Worm (Caenorhabditis elegans) whole organism, L3 larva: ENCODE data around the gene D1014.4.

ENCODE experiments used
- R02D3.7 ChIP-seq: fragments of 150-350 bp; optimal IDR thresholded peaks from 2 replicates; lab custom pipeline; 2014; ENCODE audit warnings: missing biosample characterization, missing genetic modification characterization
- ZK546.5 ChIP-seq: sonication (generic microtip); optimal IDR thresholded peaks from 2 replicates; lab custom pipeline; 2017; ENCODE audit warnings: missing biosample characterization, missing genetic modification characterization
- aly-2 ChIP-seq: fragments of 150-350 bp; optimal IDR thresholded peaks from 2 replicates; lab custom pipeline; 2014; ENCODE audit warnings: missing biosample characterization, missing genetic modification characterization
- ama-1 ChIP-seq: fragments of 150-350 bp; optimal IDR thresholded peaks from 2 replicates; lab custom pipeline; 2018
- ceh-16 ChIP-seq: sonication (generic microtip); optimal IDR thresholded peaks from 2 replicates; lab custom pipeline; 2017; ENCODE audit warnings: missing biosample characterization, missing genetic modification characterization
- ceh-28 ChIP-seq: fragments of 150-350 bp; optimal IDR thresholded peaks from 2 replicates; lab custom pipeline; 2014; ENCODE audit warnings: missing biosample characterization, missing genetic modification reagents, missing genetic modification characterization
- ceh-82 ChIP-seq: fragments of 150-350 bp; optimal IDR thresholded peaks from 2 replicates; lab custom pipeline; 2014; ENCODE audit warnings: missing biosample characterization, missing genetic modification characterization
- daf-12 ChIP-seq: fragments of 150-350 bp; optimal IDR thresholded peaks from 2 replicates; lab custom pipeline; 2014; ENCODE audit warnings: missing biosample characterization, missing genetic modification reagents, missing genetic modification characterization
- elt-2 ChIP-seq: sonication (generic microtip); optimal IDR thresholded peaks from 2 replicates; lab custom pipeline; 2016; ENCODE audit warnings: missing genetic modification reagents, mild to moderate bottlenecking, missing genetic modification characterization, missing compliant biosample characterization
- elt-3 ChIP-seq, 3 experiments: fragments of 150-350 bp in 1 of 3; sonication (generic microtip) in 2 of 3; optimal IDR thresholded peaks; 2 replicates in 2 of 3; 4 replicates in 1 of 3; lab custom pipeline; 2014 to 2017; ENCODE audit warnings: missing biosample characterization in 3 of 3, missing genetic modification characterization in 3 of 3
- eor-1 ChIP-seq, 2 experiments: fragments of 150-350 bp; optimal IDR thresholded peaks; 2 replicates each; lab custom pipeline; 2014 to 2018; ENCODE audit warnings: missing biosample characterization in 2 of 2, missing genetic modification characterization in 2 of 2
- fkh-10 ChIP-seq: sonication (generic microtip); optimal IDR thresholded peaks from 2 replicates; lab custom pipeline; 2017; ENCODE audit warnings: missing biosample characterization, missing genetic modification reagents, missing genetic modification characterization
- fkh-2 ChIP-seq: fragments of 150-350 bp; optimal IDR thresholded peaks from 2 replicates; lab custom pipeline; 2014; ENCODE audit warnings: missing biosample characterization, missing genetic modification reagents, missing genetic modification characterization
- fos-1 ChIP-seq: fragments of 150-350 bp; optimal IDR thresholded peaks from 2 replicates; lab custom pipeline; 2014; ENCODE audit warnings: missing biosample characterization, missing genetic modification characterization
- hmg-11 ChIP-seq: sonication (generic microtip); optimal IDR thresholded peaks from 2 replicates; lab custom pipeline; 2016; ENCODE audit warnings: missing genetic modification characterization, missing compliant biosample characterization
- jun-1 ChIP-seq: fragments of 150-350 bp; optimal IDR thresholded peaks from 2 replicates; lab custom pipeline; 2014; ENCODE audit warnings: missing biosample characterization, missing genetic modification reagents, missing genetic modification characterization
- lin-15B ChIP-seq: fragments of 150-350 bp; optimal IDR thresholded peaks from 2 replicates; lab custom pipeline; 2014; ENCODE audit warnings: missing biosample characterization, missing genetic modification characterization
- lin-39 ChIP-seq: fragments of 150-350 bp; optimal IDR thresholded peaks from 2 replicates; lab custom pipeline; 2018; ENCODE audit warnings: missing biosample characterization, missing genetic modification reagents, missing genetic modification characterization
- lsy-12 ChIP-seq: sonication (generic microtip); optimal IDR thresholded peaks from 2 replicates; lab custom pipeline; 2016; ENCODE audit warnings: mild to moderate bottlenecking, missing genetic modification characterization, missing compliant biosample characterization
- mdl-1 ChIP-seq: fragments of 150-350 bp; optimal IDR thresholded peaks from 2 replicates; lab custom pipeline; 2014; ENCODE audit warnings: missing biosample characterization, missing genetic modification characterization
- mml-1 ChIP-seq: fragments of 150-350 bp; sonication (generic microtip); optimal IDR thresholded peaks from 3 replicates; lab custom pipeline; 2014; ENCODE audit warnings: missing biosample characterization, missing genetic modification characterization
- nhr-23 ChIP-seq: fragments of 150-350 bp; optimal IDR thresholded peaks from 2 replicates; lab custom pipeline; 2014; ENCODE audit warnings: missing biosample characterization, missing genetic modification reagents, missing genetic modification characterization
- nhr-25 ChIP-seq: sonication (generic microtip); optimal IDR thresholded peaks from 2 replicates; lab custom pipeline; 2017; ENCODE audit warnings: missing biosample characterization, missing genetic modification characterization
- nhr-28 ChIP-seq: fragments of 150-350 bp; optimal IDR thresholded peaks from 2 replicates; lab custom pipeline; 2014; ENCODE audit warnings: missing biosample characterization, missing genetic modification characterization
- nhr-43 ChIP-seq: sonication (generic microtip); optimal IDR thresholded peaks from 2 replicates; lab custom pipeline; 2016; ENCODE audit warnings: mild to moderate bottlenecking, missing genetic modification characterization, missing compliant biosample characterization; ENCODE audit not compliant: poor library complexity, severe bottlenecking
- nhr-67 ChIP-seq: fragments of 150-350 bp; optimal IDR thresholded peaks from 2 replicates; lab custom pipeline; 2014; ENCODE audit warnings: missing biosample characterization, missing genetic modification characterization
- nhr-77 ChIP-seq: fragments of 150-350 bp; optimal IDR thresholded peaks from 2 replicates; lab custom pipeline; 2014; ENCODE audit warnings: missing biosample characterization, missing genetic modification characterization
- skn-1 ChIP-seq: fragments of 150-350 bp; optimal IDR thresholded peaks from 2 replicates; lab custom pipeline; 2014; ENCODE audit warnings: missing biosample characterization, missing genetic modification characterization
- snpc-4 ChIP-seq: fragments of 150-350 bp; optimal IDR thresholded peaks from 2 replicates; lab custom pipeline; 2014; ENCODE audit warnings: missing biosample characterization, missing genetic modification characterization
- tbx-2 ChIP-seq: sonication (generic microtip); optimal IDR thresholded peaks from 2 replicates; lab custom pipeline; 2016; ENCODE audit warnings: mild to moderate bottlenecking, missing genetic modification characterization, missing compliant biosample characterization
- zag-1 ChIP-seq: fragments of 150-350 bp; optimal IDR thresholded peaks from 2 replicates; lab custom pipeline; 2014; ENCODE audit warnings: missing biosample characterization, missing genetic modification characterization
- ztf-11 ChIP-seq: fragments of 150-350 bp; optimal IDR thresholded peaks from 2 replicates; lab custom pipeline; 2014; ENCODE audit warnings: missing biosample characterization, missing genetic modification characterization
- ztf-4 ChIP-seq: fragments of 150-350 bp; optimal IDR thresholded peaks from 2 replicates; lab custom pipeline; 2014; ENCODE audit warnings: missing biosample characterization, missing genetic modification characterization

Gene D1014.4

DNA sequence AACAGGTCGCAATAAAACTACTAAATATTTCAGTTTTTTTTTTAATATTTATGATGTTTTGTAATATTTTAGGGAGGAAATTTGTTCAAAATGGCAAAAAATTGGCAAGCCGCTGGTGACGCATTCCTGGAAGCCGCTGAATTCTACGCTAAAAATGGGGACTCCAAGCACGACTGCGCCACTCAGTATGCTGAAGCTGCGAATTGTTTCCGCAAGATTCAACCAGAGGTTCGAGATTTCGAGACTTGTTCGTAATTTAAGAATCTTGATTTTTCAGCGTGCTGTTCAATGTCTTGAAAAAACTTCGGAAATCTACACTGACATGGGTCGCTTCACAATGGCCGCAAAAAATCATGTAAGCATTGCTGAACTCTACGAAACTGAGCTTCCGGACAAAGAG, 1.4 kb upstream of the D1014.4 start:
- TF ChIP-seq snpc-4 (tag; lab: Kevin White, UChicago) = no peak
- no peak for TF ChIP-seq nhr-77 (tag; lab: Kevin White, UChicago)
- peak; percentile 65 for TF ChIP-seq ama-1 (lab: Kevin White, UChicago)
- TF ChIP-seq, all 47 proteins: peak for 1

- no peak for TF ChIP-seq skn-1
- TF ChIP-seq, all 47 proteins: peak for 0
These were observed 10.6 kb downstream of the D1014.4 start, which contains the start of gene D1014.2 for ce11 chrV:8143605-8144004. TSS of gene D1014.2 (plus strand) at chrV:8143905.

DNA sequence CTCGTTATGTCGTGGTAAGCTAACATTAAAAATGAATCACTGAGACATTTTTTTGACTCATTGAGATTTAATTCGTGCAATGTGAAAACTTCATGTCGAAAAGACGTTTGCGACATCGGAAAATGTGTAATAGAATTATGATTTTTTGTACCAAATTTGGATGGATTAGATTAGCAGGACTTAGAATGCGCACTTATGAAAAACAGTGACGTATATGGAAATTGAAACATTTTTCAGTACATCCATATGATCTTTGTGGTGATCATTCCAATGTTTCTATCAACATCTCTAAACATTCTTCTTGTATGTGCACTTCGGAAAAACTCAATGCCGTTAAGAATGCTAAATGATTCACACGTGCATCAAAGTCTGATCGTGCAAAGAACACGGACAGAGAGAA, 11.5 kb downstream of the D1014.4 start:
- TF ChIP-seq ceh-82 = no peak
- TF ChIP-seq lin-39 = no peak
- TF ChIP-seq ztf-11 = no peak
- TF ChIP-seq nhr-28 (tag; lab: Kevin White, UChicago) = no peak
- TF ChIP-seq mdl-1 (tag; lab: Kevin White, UChicago) = no peak
- TF ChIP-seq lsy-12 = no peak
- TF ChIP-seq fos-1 = no peak
- TF ChIP-seq ZK546.5 = no peak

- TF ChIP-seq ztf-4 (tag; lab: Kevin White, UChicago) (no peak), nhr-67 (tag; lab: Kevin White, UChicago) (no peak), eor-1 (tag; optimal IDR thresholded peaks at IDR 0.05; lab: Kevin White, UChicago) (no peak), fkh-10 (GFP tag; lab: Kevin White, UChicago) (no peak), R02D3.7 (tag; lab: Kevin White, UChicago) (no peak), fos-1 (no peak), mdl-1 (tag; lab: Kevin White, UChicago) (no peak), hmg-11 (no peak), lin-15B (tag; lab: Kevin White, UChicago) (no peak), fkh-2 (no peak), mml-1 (tag; lab: Kevin White, UChicago) (no peak), ceh-82 (no peak), snpc-4 (tag; lab: Kevin White, UChicago) (no peak), daf-12 (tag; lab: Kevin White, UChicago) (no peak), skn-1 (no peak), ceh-16 (tag; lab: Kevin White, UChicago) (no peak), nhr-28 (tag; lab: Kevin White, UChicago) (no peak), ceh-28 (tag; lab: Kevin White, UChicago) (no peak)
These were observed 12.3 kb downstream of the D1014.4 start, which contains the start of gene D1014.13 for ce11 chrV:8145329-8145728. TSS of gene D1014.13 (plus strand) at chrV:8145629.

DNA sequence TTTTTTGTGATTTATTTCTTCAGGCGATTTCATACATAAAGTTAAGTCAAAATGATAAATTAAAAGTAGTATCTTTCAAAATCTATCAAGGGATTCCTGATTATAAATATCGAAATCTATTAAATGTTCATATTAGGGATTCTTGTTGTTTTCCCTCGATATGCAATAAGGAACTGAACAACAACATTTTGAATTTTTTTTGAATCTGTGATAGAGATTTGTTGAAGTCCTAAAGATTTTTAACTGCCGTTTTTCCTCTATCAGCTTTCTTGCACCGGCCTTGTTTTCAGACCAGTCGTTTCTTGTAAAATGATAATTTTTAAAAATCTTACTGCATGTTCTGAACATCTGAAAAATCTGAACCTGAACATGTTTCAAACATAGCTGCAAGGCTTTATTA, 22.7 kb downstream of the D1014.4 start:
- TF ChIP-seq nhr-23 (tag; lab: Kevin White, UChicago) = no peak
- no peak for TF ChIP-seq zag-1 (tag; lab: Kevin White, UChicago)
- no peak for TF ChIP-seq nhr-43
- TF ChIP-seq ztf-11 = no peak
- no peak for TF ChIP-seq elt-2 (tag; lab: Kevin White, UChicago)
- TF ChIP-seq jun-1 = no peak
- TF ChIP-seq, all 47 proteins: peak for 0

DNA sequence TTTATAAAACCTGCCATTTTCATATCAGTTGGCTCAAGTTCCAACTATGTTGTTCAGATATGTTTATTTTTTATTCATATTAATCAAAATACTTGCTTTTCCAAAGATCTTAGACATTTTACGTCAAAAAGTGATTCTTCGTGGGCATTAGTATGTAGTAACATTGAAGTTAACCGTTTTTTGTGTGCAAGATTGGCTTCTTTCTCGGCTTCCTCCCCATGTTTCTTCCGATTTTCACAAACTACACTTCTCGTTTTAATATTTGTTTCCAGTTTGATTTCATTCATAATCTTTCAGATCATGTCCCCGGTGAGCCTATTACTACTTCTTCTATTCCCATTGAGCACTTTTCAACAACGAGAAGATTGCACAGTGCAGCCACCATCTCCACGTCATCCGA, 24.4 kb downstream of the D1014.4 start, which contains the start of gene sul-2:
Gene sul-2 (plus strand): TSS at position 301 of the 400 bp plus-strand sequence.
- no peak for TF ChIP-seq ama-1 (lab: Kevin White, UChicago)
- no peak for TF ChIP-seq mml-1 (tag; lab: Kevin White, UChicago)

- TF ChIP-seq tbx-2 (tag; lab: Kevin White, UChicago) (no peak), lin-39 (no peak), nhr-25 (tag; lab: Kevin White, UChicago) (no peak), aly-2 (tag; lab: Kevin White, UChicago) (no peak), mdl-1 (tag; lab: Kevin White, UChicago) (no peak), elt-3 (tag; optimal IDR thresholded peaks at IDR 0.05; lab: Kevin White, UChicago) (no peak), jun-1 (no peak), nhr-67 (tag; lab: Kevin White, UChicago) (no peak)
These were observed 26.6 kb downstream of the D1014.4 start, which contains the start of gene F20D6.6 for ce11 chrV:8159629-8160028. TSS of gene F20D6.6 (plus strand) at chrV:8159929.
